Fruit fly (Drosophila melanogaster) whole organism, prepupa: ENCODE measurements around the gene CG5177.

ENCODE experiments used
- Blimp-1 ChIP-seq: fragments of 200-800 bp; sonication (Bioruptor generic); optimal IDR thresholded peaks from 3 replicates; lab custom pipeline; 2017; ENCODE audit warnings: missing biosample characterization, missing genetic modification characterization, mild to moderate bottlenecking, moderate library complexity, missing genetic modification reagents
- CG10669 ChIP-seq: fragments of 200-800 bp; sonication (Bioruptor generic); optimal IDR thresholded peaks from 3 replicates; lab custom pipeline; 2018; ENCODE audit warnings: missing biosample characterization, mild to moderate bottlenecking, missing genetic modification characterization, moderate library complexity
- Eip93F ChIP-seq: fragments of 200-800 bp; sonication (Bioruptor generic); optimal IDR thresholded peaks from 2 replicates; lab custom pipeline; 2016; ENCODE audit warnings: missing biosample characterization, mild to moderate bottlenecking, missing genetic modification characterization
- Hr38 ChIP-seq: sonication (Bioruptor generic); optimal IDR thresholded peaks from 2 replicates; lab custom pipeline; 2016; ENCODE audit warnings: missing biosample characterization, missing genetic modification characterization
- Hr4 ChIP-seq: fragments of 200-800 bp; sonication (Bioruptor generic); optimal IDR thresholded peaks from 3 replicates; lab custom pipeline; 2016; ENCODE audit warnings: missing biosample characterization, missing genetic modification characterization
- achi ChIP-seq: fragments of 200-800 bp; sonication (Bioruptor generic); optimal IDR thresholded peaks from 3 replicates; lab custom pipeline; 2016; ENCODE audit warnings: missing biosample characterization, missing genetic modification characterization
- net ChIP-seq: fragments of 200-800 bp; sonication (Bioruptor generic); optimal IDR thresholded peaks from 3 replicates; lab custom pipeline; 2016; ENCODE audit warnings: missing biosample characterization, missing genetic modification characterization

DNA sequence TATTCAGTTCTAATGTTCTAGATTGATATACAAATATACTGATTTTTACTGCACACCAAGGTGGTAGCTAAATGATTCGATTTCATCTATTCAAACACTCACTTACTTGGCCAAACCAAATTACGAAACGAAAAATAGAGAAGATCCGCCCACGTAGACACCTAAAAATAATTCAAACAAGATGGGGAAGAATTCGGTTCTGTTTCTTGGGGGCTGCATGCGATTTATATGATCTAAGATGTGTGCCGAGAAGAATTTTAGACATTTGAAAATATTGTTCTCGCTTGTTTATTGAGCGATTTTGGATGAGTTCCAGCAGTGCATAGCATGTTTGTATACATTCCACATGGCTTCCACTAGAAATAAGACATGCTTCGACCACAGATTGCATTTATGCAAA, 2.6 kb downstream of the CG5177 start:
- no peak for TF ChIP-seq Eip93F
- TF ChIP-seq achi (GFP tag; lab: Kevin White, UChicago), result no peak
- TF ChIP-seq Hr4 (GFP tag; lab: Kevin White, UChicago), result no peak
- TF ChIP-seq Hr38, result no peak
- no peak for TF ChIP-seq net (GFP tag; lab: Kevin White, UChicago)
- TF ChIP-seq Blimp-1 (GFP tag; lab: Kevin White, UChicago), result no peak
- TF ChIP-seq CG10669 (GFP tag; lab: Kevin White, UChicago), result no peak
